Fruit fly (Drosophila melanogaster) whole organism, wandering third instar larva: ENCODE results near the gene CG15545.

ENCODE experiments used
- Abd-B ChIP-seq: fragments of >200 bp; optimal IDR thresholded peaks from 2 replicates; lab custom pipeline; 2017; ENCODE audit warnings: missing biosample characterization, missing genetic modification characterization
- CG32264 ChIP-seq: fragments of 200-800 bp; sonication (Bioruptor generic); optimal IDR thresholded peaks from 2 replicates; lab custom pipeline; 2016; ENCODE audit warnings: missing biosample characterization, missing genetic modification characterization
- CG9705 ChIP-seq: fragments of 200-800 bp; sonication (Bioruptor generic); optimal IDR thresholded peaks from 2 replicates; lab custom pipeline; 2018; ENCODE audit warnings: missing biosample characterization, mild to moderate bottlenecking, missing genetic modification characterization
- CrebA ChIP-seq: fragments of 200-800 bp; sonication (Bioruptor generic); optimal IDR thresholded peaks from 2 replicates; lab custom pipeline; 2016; ENCODE audit warnings: missing biosample characterization, mild to moderate bottlenecking, missing genetic modification characterization, borderline replicate concordance
- Dfd ChIP-seq: fragments of >200 bp; optimal IDR thresholded peaks from 2 replicates; lab custom pipeline; 2017; ENCODE audit warnings: missing biosample characterization, missing genetic modification characterization
- Dif ChIP-seq: fragments of 200-275, 200-300 bp; sonication (Bioruptor generic); optimal IDR thresholded peaks from 2 replicates; lab custom pipeline; 2018; ENCODE audit warnings: missing biosample characterization, missing genetic modification characterization; ENCODE audit not compliant: partially characterized antibody
- GATAd ChIP-seq: sonication (Bioruptor generic); optimal IDR thresholded peaks from 2 replicates; lab custom pipeline; 2016; ENCODE audit warnings: missing biosample characterization, missing genetic modification characterization
- HLH106 ChIP-seq: fragments of 200-800 bp; optimal IDR thresholded peaks from 3 replicates; lab custom pipeline; 2019; ENCODE audit warnings: missing biosample characterization, mild to moderate bottlenecking, missing genetic modification characterization, moderate library complexity
- Hnf4 ChIP-seq: fragments of 200-800 bp; sonication (Bioruptor generic); optimal IDR thresholded peaks from 2 replicates; lab custom pipeline; 2016; ENCODE audit warnings: missing biosample characterization, mild to moderate bottlenecking, missing genetic modification characterization
- Hr78 ChIP-seq: fragments of >200 bp; optimal IDR thresholded peaks from 2 replicates; lab custom pipeline; 2017; ENCODE audit warnings: missing biosample characterization, missing genetic modification characterization
- Hr83 ChIP-seq: fragments of 200-300 bp; sonication (Bioruptor generic); optimal IDR thresholded peaks from 2 replicates; lab custom pipeline; 2016; ENCODE audit warnings: missing biosample characterization, mild to moderate bottlenecking, missing genetic modification characterization, moderate library complexity; ENCODE audit not compliant: poor library complexity, severe bottlenecking
- Jra ChIP-seq: sonication (Bioruptor generic); optimal IDR thresholded peaks from 2 replicates; lab custom pipeline; 2016; ENCODE audit warnings: missing biosample characterization, missing genetic modification characterization
- Mio ChIP-seq: sonication (Bioruptor generic); optimal IDR thresholded peaks from 2 replicates; lab custom pipeline; 2016; ENCODE audit warnings: missing biosample characterization, missing genetic modification characterization
- Myc ChIP-seq: fragments of >200 bp; optimal IDR thresholded peaks from 2 replicates; lab custom pipeline; 2017
- OdsH ChIP-seq: fragments of 200-800 bp; sonication (Bioruptor generic); optimal IDR thresholded peaks from 2 replicates; lab custom pipeline; 2016; ENCODE audit warnings: missing biosample characterization, mild to moderate bottlenecking, missing genetic modification characterization
- Rel ChIP-seq, 2 experiments: fragments of 200-800 bp; sonication (Bioruptor generic) in 1 of 2; optimal IDR thresholded peaks; 2 replicates in 1 of 2; 3 replicates in 1 of 2; lab custom pipeline; 2016 to 2019; ENCODE audit warnings: mild to moderate bottlenecking in 2 of 2, missing biosample characterization in 2 of 2, missing genetic modification characterization in 2 of 2, moderate library complexity in 1 of 2
- Sp1 ChIP-seq: fragments of 200-800 bp; sonication (Bioruptor generic); optimal IDR thresholded peaks from 3 replicates; lab custom pipeline; 2019; ENCODE audit warnings: missing biosample characterization, mild to moderate bottlenecking, missing genetic modification characterization, moderate library complexity
- br ChIP-seq: fragments of 200-800 bp; sonication (Bioruptor generic); optimal IDR thresholded peaks from 2 replicates; lab custom pipeline; 2016; ENCODE audit warnings: missing biosample characterization, missing genetic modification characterization
- brk ChIP-seq: fragments of 200-800 bp; sonication (Bioruptor generic); optimal IDR thresholded peaks from 2 replicates; lab custom pipeline; 2016; ENCODE audit warnings: missing biosample characterization, mild to moderate bottlenecking, missing genetic modification characterization
- dl ChIP-seq, 2 experiments: fragments of 175-275, 200-275 bp in 1 of 2; fragments of 200-275 bp in 1 of 2; sonication (Bioruptor generic); optimal IDR thresholded peaks; lab custom pipeline; 2018; ENCODE audit warnings: mild to moderate bottlenecking in 2 of 2, missing biosample characterization in 2 of 2, missing genetic modification characterization in 2 of 2, moderate library complexity in 2 of 2; ENCODE audit not compliant: partially characterized antibody in 2 of 2, insufficient read depth in 1 of 2
- dmrt93B ChIP-seq: fragments of 200-800 bp; sonication (Bioruptor generic); optimal IDR thresholded peaks from 2 replicates; lab custom pipeline; 2018; ENCODE audit warnings: missing biosample characterization, mild to moderate bottlenecking, missing genetic modification characterization
- dsf ChIP-seq: sonication (Bioruptor generic); optimal IDR thresholded peaks from 2 replicates; lab custom pipeline; 2016; ENCODE audit warnings: missing biosample characterization, missing genetic modification characterization, borderline replicate concordance
- ey ChIP-seq: fragments of 200-800 bp; sonication (Bioruptor generic); optimal IDR thresholded peaks from 2 replicates; lab custom pipeline; 2016; ENCODE audit warnings: missing biosample characterization, missing genetic modification characterization
- foxo ChIP-seq, 2 experiments: fragments of 200-800 bp; sonication (Bioruptor generic); optimal IDR thresholded peaks; 2 replicates in 1 of 2; 3 replicates in 1 of 2; lab custom pipeline; 2016 to 2017; ENCODE audit warnings: missing biosample characterization in 2 of 2, missing genetic modification characterization in 2 of 2
- fru ChIP-seq: fragments of 200-800 bp; sonication (Bioruptor generic); optimal IDR thresholded peaks from 3 replicates; lab custom pipeline; 2016; ENCODE audit warnings: missing biosample characterization, mild to moderate bottlenecking, missing genetic modification characterization
- h ChIP-seq: fragments of 200-800 bp; sonication (Bioruptor generic); optimal IDR thresholded peaks from 3 replicates; lab custom pipeline; 2016; ENCODE audit warnings: missing biosample characterization, mild to moderate bottlenecking, missing genetic modification characterization
- jim ChIP-seq: fragments of 175-275, 200-325 bp; sonication (Bioruptor generic); optimal IDR thresholded peaks from 2 replicates; lab custom pipeline; 2016; ENCODE audit warnings: missing biosample characterization, mild to moderate bottlenecking, missing genetic modification characterization
- lola ChIP-seq: fragments of >200 bp; optimal IDR thresholded peaks from 2 replicates; lab custom pipeline; 2017; ENCODE audit warnings: missing biosample characterization, missing genetic modification characterization
- pan ChIP-seq: fragments of >200 bp; optimal IDR thresholded peaks from 2 replicates; lab custom pipeline; 2017
- psq ChIP-seq: fragments of 200-800 bp; sonication (Bioruptor generic); optimal IDR thresholded peaks from 3 replicates; lab custom pipeline; 2017; ENCODE audit warnings: missing biosample characterization, mild to moderate bottlenecking, missing genetic modification characterization, moderate library complexity
- rgr ChIP-seq: fragments of 200-800 bp; sonication (Bioruptor generic); optimal IDR thresholded peaks from 3 replicates; lab custom pipeline; 2016; ENCODE audit warnings: missing biosample characterization, mild to moderate bottlenecking, missing genetic modification characterization
- sage ChIP-seq: fragments of 200-800 bp; sonication (Bioruptor generic); optimal IDR thresholded peaks from 2 replicates; lab custom pipeline; 2016; ENCODE audit warnings: missing biosample characterization, mild to moderate bottlenecking, missing genetic modification characterization
- sv ChIP-seq: fragments of 200-800 bp; sonication (Bioruptor generic); optimal IDR thresholded peaks from 3 replicates; lab custom pipeline; 2016; ENCODE audit warnings: missing biosample characterization, missing genetic modification characterization
- tai ChIP-seq: sonication (Bioruptor generic); optimal IDR thresholded peaks from 2 replicates; lab custom pipeline; 2016; ENCODE audit warnings: missing biosample characterization, missing genetic modification characterization
- usp ChIP-seq: fragments of >200 bp; optimal IDR thresholded peaks from 2 replicates; lab custom pipeline; 2017; ENCODE audit warnings: missing biosample characterization, missing genetic modification characterization
- woc ChIP-seq: sonication (Bioruptor generic); optimal IDR thresholded peaks from 2 replicates; lab custom pipeline; 2016; ENCODE audit warnings: missing biosample characterization, mild to moderate bottlenecking, missing genetic modification characterization

The CG15545 gene

DNA sequence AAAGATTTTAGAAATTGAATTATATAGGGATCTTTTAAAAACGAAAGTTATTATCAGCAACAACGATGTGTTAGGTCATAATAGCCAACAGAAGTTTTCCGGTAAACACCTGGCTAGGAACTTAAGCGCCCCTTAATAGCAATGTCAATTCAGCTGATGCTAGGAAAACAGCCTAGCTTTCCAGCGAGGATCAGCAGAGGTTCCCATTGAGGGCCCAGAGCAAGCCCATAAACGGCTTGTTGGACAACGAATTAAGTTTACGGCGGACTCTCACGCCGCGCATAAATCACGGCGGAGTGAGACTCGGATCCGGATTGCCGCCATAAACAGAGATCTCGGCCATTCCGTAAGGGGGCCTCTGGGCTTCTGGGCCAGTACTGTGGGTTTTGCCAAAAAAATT is 41.6 kb upstream of the CG15545 start:
- peak; percentile 3 for TF ChIP-seq h (GFP tag; lab: Kevin White, UChicago)
- peak; percentile 7 for TF ChIP-seq OdsH
- TF ChIP-seq Sp1 (GFP tag; lab: Kevin White, UChicago): peak; percentile 5
- TF ChIP-seq CG9705: no peak

DNA sequence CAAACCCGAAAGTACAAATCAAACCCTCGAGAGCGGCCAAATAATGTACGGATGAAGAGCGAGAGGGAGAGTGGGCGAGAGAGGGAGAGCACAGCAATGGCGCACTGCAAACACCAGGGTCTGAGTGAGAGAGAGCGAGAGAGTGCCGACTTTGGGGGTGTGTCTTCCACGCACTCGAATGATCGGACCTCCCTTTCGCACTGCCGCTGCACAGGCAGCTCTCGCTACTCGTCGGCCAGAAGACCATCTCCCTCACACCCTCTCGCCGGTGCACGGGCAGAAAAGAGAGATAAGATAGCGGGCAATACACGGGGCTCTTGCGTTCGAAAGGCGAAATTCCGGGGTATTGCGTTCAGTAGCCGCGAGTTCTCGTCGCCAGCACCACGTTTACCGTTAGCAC is 40.3 kb upstream of the CG15545 start, which contains the start of gene Ptx1:
Gene Ptx1 (plus strand): TSS at position 353 of the 400 bp plus-strand sequence.
- no peak for TF ChIP-seq Sp1 (GFP tag; lab: Kevin White, UChicago)
- peak; percentile 37 to 53 for TF ChIP-seq dl (GFP tag; optimal IDR thresholded peaks at IDR 0.05; lab: Kevin White, UChicago; ENCODE audit: insufficient read depth in 1 of 2, partially characterized antibody in 2 of 2)
- no peak for TF ChIP-seq br (GFP tag; lab: Kevin White, UChicago)
- TF ChIP-seq jim (GFP tag; lab: Kevin White, UChicago): no peak
- TF ChIP-seq h (GFP tag; lab: Kevin White, UChicago): peak; percentile 37
- no peak for TF ChIP-seq Myc (lab: Kevin White, UChicago)
- no peak for TF ChIP-seq Jra (GFP tag; lab: Kevin White, UChicago)
- peak; percentile 43 for TF ChIP-seq Hr83
- no peak for TF ChIP-seq HLH106
- no peak for TF ChIP-seq CrebA (GFP tag; lab: Kevin White, UChicago)
- TF ChIP-seq Hnf4 (GFP tag; lab: Kevin White, UChicago): no peak
- no peak for TF ChIP-seq pan (lab: Kevin White, UChicago)
- no peak for TF ChIP-seq usp (GFP tag; lab: Kevin White, UChicago)
- no peak for TF ChIP-seq CG9705
- TF ChIP-seq lola (GFP tag; lab: Kevin White, UChicago): no peak
- TF ChIP-seq rgr (GFP tag; lab: Kevin White, UChicago): peak; percentile 37
- no peak for TF ChIP-seq dsf (GFP tag; lab: Kevin White, UChicago)
- TF ChIP-seq CG32264: no peak
- no peak for TF ChIP-seq psq (GFP tag; lab: Kevin White, UChicago)
- TF ChIP-seq brk (GFP tag; lab: Kevin White, UChicago): no peak
- TF ChIP-seq woc: no peak
- TF ChIP-seq Mio (GFP tag; lab: Kevin White, UChicago): no peak
- TF ChIP-seq Dfd (GFP tag; lab: Kevin White, UChicago): no peak
- TF ChIP-seq tai (GFP tag; lab: Kevin White, UChicago): no peak
- TF ChIP-seq Abd-B (GFP tag; lab: Kevin White, UChicago): no peak
- no peak for TF ChIP-seq foxo (GFP tag; optimal IDR thresholded peaks at IDR 0.05; lab: Kevin White, UChicago)
- TF ChIP-seq dmrt93B (GFP tag; lab: Kevin White, UChicago): no peak
- TF ChIP-seq sage (GFP tag; lab: Kevin White, UChicago): no peak
- TF ChIP-seq Rel (GFP tag; optimal IDR thresholded peaks at IDR 0.05; lab: Kevin White, UChicago): no peak
- no peak for TF ChIP-seq Rel (tag; optimal IDR thresholded peaks at IDR 0.05; lab: Kevin White, UChicago)
- TF ChIP-seq ey (GFP tag; lab: Kevin White, UChicago): no peak
- no peak for TF ChIP-seq GATAd (GFP tag; lab: Kevin White, UChicago)
- peak; percentile 43 for TF ChIP-seq Dif (GFP tag; lab: Kevin White, UChicago)
- no peak for TF ChIP-seq Hr78
- TF ChIP-seq OdsH: no peak
- no peak for TF ChIP-seq sv (GFP tag; lab: Kevin White, UChicago)
- TF ChIP-seq fru (GFP tag; lab: Kevin White, UChicago): no peak

DNA sequence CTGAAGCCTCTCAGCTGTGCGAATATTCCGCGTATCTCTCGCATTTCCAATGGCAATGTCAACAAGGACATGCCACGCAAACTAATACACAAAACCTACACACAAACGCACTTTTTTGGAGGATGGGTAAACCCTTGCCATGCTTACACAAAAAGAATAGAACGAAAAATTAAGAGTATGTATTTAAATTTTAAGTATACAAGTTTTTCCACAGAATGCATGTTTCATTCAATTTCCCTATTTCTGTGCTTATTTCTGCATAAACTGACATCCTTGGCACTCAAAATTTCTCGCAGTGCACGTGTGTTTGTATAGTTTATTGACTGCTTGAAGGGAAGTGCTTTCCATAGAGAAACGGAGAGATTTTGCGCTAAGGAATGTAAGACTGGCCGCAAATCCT is 37.7 kb upstream of the CG15545 start:
- TF ChIP-seq woc (no peak), CG9705 (no peak), br (GFP tag; lab: Kevin White, UChicago) (no peak), GATAd (GFP tag; lab: Kevin White, UChicago) (no peak)

DNA sequence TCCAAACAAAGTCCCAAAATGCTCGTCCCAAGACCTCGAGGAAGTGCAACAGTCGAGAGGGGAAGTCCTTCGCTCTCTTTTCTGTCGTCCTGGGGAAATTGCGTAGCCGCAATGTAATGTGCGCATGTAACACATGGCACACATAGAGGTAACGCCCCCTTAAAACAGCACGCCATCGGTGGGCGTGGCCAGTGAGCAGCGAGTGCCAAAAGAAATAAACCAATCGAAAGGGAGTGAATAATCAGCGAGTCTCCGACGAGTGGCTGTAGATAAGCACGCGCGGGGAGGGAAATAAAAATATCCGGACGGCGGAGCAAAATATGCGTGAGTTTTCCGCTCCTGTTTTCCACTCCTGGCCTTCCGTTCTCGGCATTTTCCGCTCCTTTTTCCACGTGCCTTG is 36.9 kb upstream of the CG15545 start:
- TF ChIP-seq Jra (GFP tag; lab: Kevin White, UChicago) (no peak), lola (GFP tag; lab: Kevin White, UChicago) (no peak), woc (no peak), Hr78 (no peak)
- TF ChIP-seq, all 38 proteins: peak for 0
